Worm (Caenorhabditis elegans): ENCODE measurements around the gene swip-10.

DNA sequence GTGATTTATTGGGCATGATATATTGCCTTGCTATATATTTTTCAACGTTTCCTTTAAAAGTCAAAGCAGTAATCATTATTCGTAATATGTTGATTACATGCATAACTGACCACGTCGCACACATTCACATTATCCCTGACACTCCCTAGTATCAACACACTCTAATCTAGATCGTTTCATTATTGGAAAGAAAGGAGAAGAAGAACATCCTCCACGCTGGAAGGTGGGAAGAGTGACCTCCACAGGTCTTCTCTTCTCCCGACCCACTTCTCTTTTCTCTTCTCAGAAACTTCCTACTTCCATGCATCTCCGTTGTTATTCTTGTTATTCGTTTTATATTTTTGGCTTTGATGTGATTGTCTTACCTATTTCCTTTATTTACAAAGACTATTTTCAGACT, 44.0 kb downstream of the swip-10 start, which contains the start of gene txdc-12.2:
- TF ChIP-seq daf-12 (tag; optimal IDR thresholded peaks at IDR 0.05), result no peak
- TF ChIP-seq R02D3.7 (tag; optimal IDR thresholded peaks at IDR 0.05), result no peak
- TF ChIP-seq ama-1 (optimal IDR thresholded peaks at IDR 0.05), result no peak
- TF ChIP-seq nhr-23 (tag; optimal IDR thresholded peaks at IDR 0.05), result peak; percentile 87
- TF ChIP-seq jun-1 (tag; optimal IDR thresholded peaks at IDR 0.05), result no peak
- no peak for TF ChIP-seq fos-1 (tag; optimal IDR thresholded peaks at IDR 0.05)
